Worm (Caenorhabditis elegans): ENCODE measurements around the gene hlh-15.

DNA sequence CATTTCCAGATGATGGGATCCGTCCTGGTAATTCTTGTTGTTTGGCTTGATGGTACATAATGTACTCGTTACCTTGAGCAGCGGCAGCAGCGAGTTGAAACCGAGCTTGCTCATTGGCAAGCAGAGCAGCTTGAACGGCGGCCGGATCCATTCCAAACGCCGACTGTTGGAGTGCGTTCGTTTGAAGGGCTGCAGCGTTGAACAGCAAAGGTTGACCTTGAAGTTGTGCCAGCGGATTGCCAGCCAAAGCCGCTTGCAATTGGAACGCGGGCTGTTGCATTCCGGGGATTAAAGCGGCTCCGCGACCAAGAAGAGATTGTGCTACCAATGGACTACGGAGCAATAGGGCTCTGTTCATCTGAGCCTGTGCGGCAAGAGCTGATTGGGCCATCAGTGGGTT is 33.0 kb upstream of the hlh-15 start:
- TF ChIP-seq fos-1 (tag; optimal IDR thresholded peaks at IDR 0.05), result no peak
- no peak for TF ChIP-seq lsy-2 (tag; optimal IDR thresholded peaks at IDR 0.05)
- no peak for TF ChIP-seq aha-1 (tag; optimal IDR thresholded peaks at IDR 0.05)
- TF ChIP-seq unc-62 (GFP tag; optimal IDR thresholded peaks at IDR 0.05), result no peak
- no peak for TF ChIP-seq Y116A8C.19 (tag; optimal IDR thresholded peaks at IDR 0.05; ENCODE audit: borderline replicate concordance)
- TF ChIP-seq nhr-12 (tag; optimal IDR thresholded peaks at IDR 0.05), result no peak
- no peak for TF ChIP-seq ztf-11 (tag; optimal IDR thresholded peaks at IDR 0.05)
- TF ChIP-seq isw-1 (GFP tag; IDR thresholded peaks at IDR 0.05), result no peak
- TF ChIP-seq mdl-1 (tag; optimal IDR thresholded peaks at IDR 0.05), result no peak
- no peak for TF ChIP-seq egl-27 (tag; optimal IDR thresholded peaks at IDR 0.05)
- TF ChIP-seq hlh-17 (GFP tag; optimal IDR thresholded peaks at IDR 0.05; ENCODE audit: borderline replicate concordance), result no peak
